Worm (Caenorhabditis elegans): ENCODE results near the gene R05D3.8.

DNA sequence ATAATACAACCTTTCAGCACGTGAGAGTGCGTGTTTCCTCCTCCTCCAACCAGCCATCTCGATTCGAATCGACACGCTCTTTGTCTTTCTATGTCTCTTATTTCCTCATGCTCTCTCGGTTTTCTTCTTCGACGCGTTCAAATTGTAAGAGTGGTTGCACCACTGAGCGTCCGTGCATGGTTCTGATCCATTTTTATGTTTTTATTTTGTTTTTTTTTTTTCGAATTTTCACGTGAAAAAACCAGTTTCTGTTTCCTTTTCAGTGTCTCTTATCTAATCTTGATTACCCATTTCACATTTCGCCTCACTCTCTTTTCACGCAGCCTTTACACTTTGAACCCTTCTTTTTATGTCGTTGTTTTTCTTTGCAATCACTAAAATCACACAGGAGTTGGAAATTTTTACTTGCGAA, 12.7 kb upstream of the R05D3.8 start:
- TF ChIP-seq ceh-13 (GFP tag; optimal IDR thresholded peaks at IDR 0.05) = no peak
- TF ChIP-seq hmg-4 (GFP tag; optimal IDR thresholded peaks at IDR 0.05) = no peak
- no peak for TF ChIP-seq tra-4 (tag; optimal IDR thresholded peaks at IDR 0.05)
- no peak for TF ChIP-seq ama-1 (optimal IDR thresholded peaks at IDR 0.05)
- no peak for TF ChIP-seq ets-7 (tag; optimal IDR thresholded peaks at IDR 0.05)
- TF ChIP-seq hmbx-1 (tag; optimal IDR thresholded peaks at IDR 0.05) = no peak
- TF ChIP-seq hnd-1 (tag; optimal IDR thresholded peaks at IDR 0.05) = no peak
- no peak for TF ChIP-seq tbx-11 (GFP tag; IDR thresholded peaks at IDR 0.05)
- TF ChIP-seq aly-1 (tag; optimal IDR thresholded peaks at IDR 0.05) = no peak

Measured in whole organism, early embryonic.